Worm (Caenorhabditis elegans): ENCODE data around the gene R07E5.5.

ce11 chrIII:4359208-4359607 lies 38.0 kb upstream of the R07E5.5 start:
- no peak for TF ChIP-seq flt-1 (GFP tag; IDR thresholded peaks at IDR 0.05)
- TF ChIP-seq ceh-13 (GFP tag; optimal IDR thresholded peaks at IDR 0.05) = no peak

All from whole organism, early embryonic.